Worm (Caenorhabditis elegans): ENCODE measurements around the gene srh-5.

srh-5 gene

ce11 chrV:1731918-1732317, 46.5 kb downstream of the srh-5 start, which contains the start of gene gst-21:
gst-21 (minus strand) TSS chrV:1732018.
- TF ChIP-seq mef-2 (tag; optimal IDR thresholded peaks at IDR 0.05) (no peak), nhr-20 (tag; optimal IDR thresholded peaks at IDR 0.05) (peak; percentile 29)

DNA sequence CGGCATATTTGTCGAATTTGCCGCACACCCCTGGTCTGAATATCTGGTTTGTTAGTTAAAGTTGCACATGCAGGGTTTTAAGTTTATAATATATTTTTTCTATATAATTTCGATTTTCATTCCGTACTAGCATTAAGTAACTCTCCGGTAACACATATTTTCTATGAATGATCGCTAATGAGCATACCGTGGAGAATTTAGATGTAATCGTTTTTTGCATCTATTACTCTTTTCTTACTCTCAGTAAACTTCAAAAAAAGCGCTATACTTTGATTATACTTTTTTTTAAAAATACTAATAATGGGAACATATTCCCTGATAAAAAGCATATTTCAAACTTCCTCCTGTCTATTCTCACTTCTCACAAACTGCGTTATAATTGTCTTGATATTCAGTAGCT, 49.1 kb downstream of the srh-5 start, which contains the start of gene str-160:
TSS of gene str-160 (plus strand) at position 301 of the 400 bp plus-strand sequence.
- TF ChIP-seq unc-30 (tag; optimal IDR thresholded peaks at IDR 0.05) (no peak), lin-13 (GFP tag; optimal IDR thresholded peaks at IDR 0.05) (no peak), rnt-1 (tag; optimal IDR thresholded peaks at IDR 0.05) (no peak), fkh-10 (GFP tag; optimal IDR thresholded peaks at IDR 0.05) (no peak), efl-1 (optimal IDR thresholded peaks at IDR 0.05) (no peak), efl-1 (GFP tag; optimal IDR thresholded peaks at IDR 0.05 in 1 of 2) (no peak), zip-4 (GFP tag; optimal IDR thresholded peaks at IDR 0.05) (no peak), sptf-1 (tag; optimal IDR thresholded peaks at IDR 0.05) (no peak), mef-2 (tag; optimal IDR thresholded peaks at IDR 0.05) (no peak), C04F5.9 (tag; optimal IDR thresholded peaks at IDR 0.05) (no peak), egl-27 (tag; optimal IDR thresholded peaks at IDR 0.05) (no peak), mab-9 (GFP tag; IDR thresholded peaks at IDR 0.05) (no peak), dpl-1 (GFP tag; optimal IDR thresholded peaks at IDR 0.05) (no peak), aly-2 (tag; optimal IDR thresholded peaks at IDR 0.05) (no peak), nhr-20 (tag; optimal IDR thresholded peaks at IDR 0.05) (no peak)
